Fruit fly (Drosophila melanogaster) whole organism: ENCODE data around the gene Sirt1.
A peak's percentile ranks its signal among the peaks of the same experiment; 100 is the strongest.

Experiments
- CG8478 ChIP-seq: fragments of >200 bp; optimal IDR thresholded peaks from 2 replicates; lab custom pipeline; 2018; ENCODE audit warnings: inconsistent platforms
- Dll ChIP-seq: fragments of >200 bp; optimal IDR thresholded peaks from 2 replicates; lab custom pipeline; 2017
- EcR ChIP-seq, 2 experiments: fragments of >200 bp; optimal IDR thresholded peaks; 2 replicates each; lab custom pipeline; 2017; ENCODE audit warnings: missing biosample characterization in 2 of 2, missing genetic modification characterization in 2 of 2, missing genetic modification reagents in 2 of 2
- pan ChIP-seq: fragments of >200 bp; optimal IDR thresholded peaks from 2 replicates; lab custom pipeline; 2017
- psq ChIP-seq: fragments of >200 bp; optimal IDR thresholded peaks from 2 replicates; lab custom pipeline; 2017
- usp ChIP-seq: fragments of >200 bp; optimal IDR thresholded peaks from 2 replicates; lab custom pipeline; 2017; ENCODE audit warnings: missing biosample characterization, missing genetic modification characterization, mixed read lengths

Gene Sirt1

dm6 chr2L:13156349-13156748 is 9.0 kb upstream of the Sirt1 start:
- no peak for TF ChIP-seq usp (GFP tag; lab: Kevin White, UChicago)
- no peak for TF ChIP-seq pan (lab: Kevin White, UChicago)
- no peak for TF ChIP-seq psq (lab: Kevin White, UChicago)
- TF ChIP-seq CG8478 (lab: Kevin White, UChicago), result no peak
- no peak for TF ChIP-seq Dll
- TF ChIP-seq EcR (GFP tag; optimal IDR thresholded peaks at IDR 0.05; lab: Kevin White, UChicago), result no peak

DNA sequence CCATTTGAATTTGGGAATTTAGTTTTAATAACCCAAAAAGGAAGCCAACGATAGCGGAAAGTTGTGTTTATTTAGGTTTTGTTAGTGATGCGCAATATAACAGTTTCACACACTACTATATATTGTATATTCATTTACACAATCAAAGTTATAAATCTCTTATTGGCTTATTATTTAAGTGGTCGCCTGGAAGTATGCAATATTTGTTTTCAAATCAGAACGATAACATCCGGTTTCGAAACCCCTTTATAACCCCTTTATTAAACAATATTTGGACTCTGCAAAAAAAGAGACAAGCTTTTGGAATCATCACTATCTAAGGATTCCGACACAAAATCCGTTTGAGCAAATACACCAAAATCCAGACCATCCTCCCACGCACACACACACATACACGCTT is 7.5 kb upstream of the Sirt1 start:
- TF ChIP-seq pan (lab: Kevin White, UChicago) (no peak), usp (GFP tag; lab: Kevin White, UChicago) (no peak), Dll (no peak), psq (lab: Kevin White, UChicago) (no peak)

DNA sequence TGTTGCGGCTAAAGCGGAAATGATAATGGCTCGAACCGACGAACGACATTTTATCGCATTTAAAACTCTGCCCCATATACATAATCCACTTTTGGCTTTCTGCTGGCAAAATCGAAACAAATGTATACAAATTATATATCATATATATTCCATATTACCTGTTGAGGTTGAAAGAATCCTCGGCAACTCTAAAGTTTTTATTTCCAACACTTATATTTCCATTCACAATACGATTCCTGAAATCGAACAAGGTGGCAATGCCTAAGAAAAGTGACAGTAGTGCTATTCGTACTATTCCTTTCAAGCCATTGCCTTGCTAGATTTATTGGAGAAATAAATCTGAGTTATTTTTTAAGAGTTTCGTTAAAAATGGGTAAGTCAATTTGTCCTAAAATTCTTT is 6.9 kb upstream of the Sirt1 start, which contains the start of gene Pk34A:
Gene Pk34A (plus strand): TSS at position 301 of the 400 bp plus-strand sequence.
- TF ChIP-seq pan (lab: Kevin White, UChicago), result no peak
- no peak for TF ChIP-seq EcR (GFP tag; optimal IDR thresholded peaks at IDR 0.05; lab: Kevin White, UChicago)
- TF ChIP-seq psq (lab: Kevin White, UChicago), result no peak
- no peak for TF ChIP-seq CG8478 (lab: Kevin White, UChicago)
- no peak for TF ChIP-seq Dll

DNA sequence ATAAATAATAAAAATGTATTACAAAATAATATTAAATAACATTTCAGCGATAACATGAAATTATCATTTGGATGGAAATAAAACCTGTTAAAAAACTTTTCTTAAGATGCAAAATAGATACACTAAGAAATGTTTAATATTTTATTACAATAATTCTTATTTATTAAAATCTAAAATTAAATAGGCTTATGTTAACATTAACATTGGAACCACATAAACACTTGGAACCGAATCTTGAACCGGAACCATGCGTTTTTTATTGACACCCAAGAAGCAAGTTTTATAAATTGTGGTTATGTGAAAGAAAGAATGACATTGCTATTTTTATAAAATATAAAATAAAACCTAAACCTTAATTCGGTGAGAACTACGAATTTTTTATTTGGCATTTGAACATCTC is 5.1 kb upstream of the Sirt1 start, which contains the start of gene kmg:
Gene kmg (plus strand): TSS at position 301 of the 400 bp plus-strand sequence.
- no peak for TF ChIP-seq psq (lab: Kevin White, UChicago)
- TF ChIP-seq Dll, result no peak
- no peak for TF ChIP-seq CG8478 (lab: Kevin White, UChicago)
- TF ChIP-seq usp (GFP tag; lab: Kevin White, UChicago), result no peak

DNA sequence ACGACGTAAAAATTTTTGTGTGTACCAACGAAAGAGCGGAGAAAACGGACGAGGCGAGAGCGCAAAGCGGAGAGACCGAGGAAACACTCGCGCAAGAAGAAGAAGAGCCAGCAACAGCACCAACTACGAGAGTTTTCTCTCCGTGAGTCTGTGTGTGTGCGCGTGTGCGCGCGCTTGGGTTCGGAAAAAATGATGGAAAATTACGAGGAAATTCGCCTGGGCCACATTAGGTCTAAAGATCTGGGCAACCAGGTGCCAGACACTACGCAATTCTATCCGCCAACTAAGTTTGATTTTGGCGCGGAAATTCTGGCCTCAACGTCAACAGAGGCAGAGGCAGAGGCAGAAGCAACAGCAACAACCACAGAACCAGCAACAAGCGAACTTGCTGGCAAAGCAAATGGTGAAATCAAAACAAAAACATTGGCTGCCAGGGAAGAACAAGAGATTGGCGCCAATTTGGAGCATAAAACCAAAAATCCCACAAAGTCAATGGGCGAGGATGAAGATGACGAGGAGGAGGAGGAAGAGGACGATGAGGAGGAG is 511 bp downstream of the Sirt1 start, which contains the start of gene DnaJ-H:
Gene DnaJ-H (minus strand): TSS at position 271 of the 546 bp plus-strand sequence.
- TF ChIP-seq psq (lab: Kevin White, UChicago), result peak; percentile 30
- no peak for TF ChIP-seq EcR (GFP tag; optimal IDR thresholded peaks at IDR 0.05; lab: Kevin White, UChicago)

DNA sequence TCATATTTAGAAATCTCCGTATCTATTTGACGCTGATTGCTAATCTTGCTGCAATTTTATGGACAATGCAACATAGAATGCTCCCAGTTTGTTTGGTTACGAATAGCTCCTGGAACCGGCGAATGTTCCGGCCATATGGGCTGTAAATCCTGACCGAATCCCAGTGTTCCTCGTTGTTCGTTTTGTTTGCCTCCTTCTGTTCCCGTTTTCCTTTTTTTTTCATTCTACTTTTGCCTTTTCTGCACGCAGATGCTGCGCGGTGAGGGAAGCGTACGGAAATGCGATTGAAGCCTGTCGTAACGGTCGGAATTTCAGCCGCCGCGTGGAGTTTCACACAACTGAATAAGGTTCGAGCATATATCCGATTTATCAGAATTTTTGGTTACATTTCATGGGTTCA is 10.8 kb downstream of the Sirt1 start, which contains the start of gene CG43925:
Gene CG43925 (plus strand): TSS at position 301 of the 400 bp plus-strand sequence.
- no peak for TF ChIP-seq psq (lab: Kevin White, UChicago)
- TF ChIP-seq EcR (GFP tag; optimal IDR thresholded peaks at IDR 0.05; lab: Kevin White, UChicago), result no peak
- no peak for TF ChIP-seq Dll
- TF ChIP-seq usp (GFP tag; lab: Kevin White, UChicago), result no peak
- no peak for TF ChIP-seq CG8478 (lab: Kevin White, UChicago)
- no peak for TF ChIP-seq pan (lab: Kevin White, UChicago)

DNA sequence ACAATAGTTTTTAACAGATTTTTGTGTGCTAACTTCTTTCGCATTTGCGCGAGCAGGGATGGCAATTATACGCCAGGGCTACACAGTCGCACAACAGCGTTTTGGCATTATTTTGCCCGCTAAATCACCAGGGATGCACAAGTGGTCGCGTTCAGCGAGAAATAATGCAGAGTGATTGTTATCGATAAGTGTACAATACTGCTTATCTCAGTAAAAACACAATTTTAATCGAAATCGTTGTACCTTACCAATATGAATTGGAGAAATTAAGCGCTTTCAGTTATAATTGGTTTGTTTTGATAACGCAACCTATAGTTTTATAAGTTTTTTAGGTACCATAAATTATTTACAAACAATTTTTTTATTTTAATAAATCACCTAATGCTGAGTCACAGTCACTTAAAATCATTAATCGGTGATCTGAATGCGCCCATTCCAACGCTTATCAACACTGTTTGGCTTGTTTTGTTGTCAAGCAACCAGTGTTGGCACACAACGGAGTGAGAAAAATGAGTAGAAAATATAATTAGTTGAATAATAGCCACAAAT is 11.4 kb downstream of the Sirt1 start, which contains the start of the genes Sfmbt and CG5439:
Gene Sfmbt (minus strand): TSS at position 85 of the 549 bp plus-strand sequence.
Gene CG5439 (plus strand): TSS at position 450 of the 549 bp plus-strand sequence.
- no peak for TF ChIP-seq pan (lab: Kevin White, UChicago)
- no peak for TF ChIP-seq EcR (GFP tag; optimal IDR thresholded peaks at IDR 0.05; lab: Kevin White, UChicago)
- TF ChIP-seq psq (lab: Kevin White, UChicago), result no peak
- TF ChIP-seq usp (GFP tag; lab: Kevin White, UChicago), result no peak
- TF ChIP-seq Dll, result no peak
- TF ChIP-seq CG8478 (lab: Kevin White, UChicago), result no peak

- TF ChIP-seq CG8478 (lab: Kevin White, UChicago) (no peak), pan (lab: Kevin White, UChicago) (no peak), EcR (GFP tag; optimal IDR thresholded peaks at IDR 0.05; lab: Kevin White, UChicago) (no peak), Dll (no peak), psq (lab: Kevin White, UChicago) (no peak), usp (GFP tag; lab: Kevin White, UChicago) (no peak)
Observed at dm6 chr2L:13179095-13179494, 13.7 kb downstream of the Sirt1 start, which contains the start of gene Alg7. Gene Alg7, plus strand, starts transcription at chr2L:13179247.

dm6 chr2L:13182415-13182814 is 17.1 kb downstream of the Sirt1 start, which contains the start of gene Mgat3:
Gene Mgat3, minus strand, starts transcription at chr2L:13182596.
- TF ChIP-seq Dll, result no peak
- TF ChIP-seq pan (lab: Kevin White, UChicago), result no peak
- no peak for TF ChIP-seq EcR (GFP tag; optimal IDR thresholded peaks at IDR 0.05; lab: Kevin White, UChicago)
- TF ChIP-seq usp (GFP tag; lab: Kevin White, UChicago), result no peak
- TF ChIP-seq psq (lab: Kevin White, UChicago), result no peak
- no peak for TF ChIP-seq CG8478 (lab: Kevin White, UChicago)

DNA sequence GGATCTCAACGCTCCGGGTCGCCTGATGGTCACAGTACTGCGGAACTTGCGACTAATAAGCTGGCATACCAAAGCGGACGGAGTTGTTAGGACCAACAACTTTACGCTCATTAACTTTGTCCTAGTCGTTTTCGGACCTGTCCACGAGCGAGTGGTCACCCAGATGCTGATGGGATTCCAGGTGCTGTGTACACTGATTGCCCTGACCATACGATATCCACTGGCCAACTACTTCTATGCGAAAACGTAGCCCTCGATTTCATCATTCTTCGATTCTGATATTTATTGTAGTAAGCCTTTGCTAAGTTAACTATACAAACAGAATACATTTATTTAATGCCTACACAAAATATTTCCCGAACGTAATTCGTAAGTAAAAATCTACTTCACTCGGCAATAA is 17.8 kb downstream of the Sirt1 start, which contains the start of gene Rsph1:
Gene Rsph1 (plus strand): TSS at position 301 of the 400 bp plus-strand sequence.
- TF ChIP-seq usp (GFP tag; lab: Kevin White, UChicago) (no peak), EcR (GFP tag; optimal IDR thresholded peaks at IDR 0.05; lab: Kevin White, UChicago) (no peak), Dll (no peak), psq (lab: Kevin White, UChicago) (no peak), pan (lab: Kevin White, UChicago) (no peak), CG8478 (lab: Kevin White, UChicago) (no peak)

DNA sequence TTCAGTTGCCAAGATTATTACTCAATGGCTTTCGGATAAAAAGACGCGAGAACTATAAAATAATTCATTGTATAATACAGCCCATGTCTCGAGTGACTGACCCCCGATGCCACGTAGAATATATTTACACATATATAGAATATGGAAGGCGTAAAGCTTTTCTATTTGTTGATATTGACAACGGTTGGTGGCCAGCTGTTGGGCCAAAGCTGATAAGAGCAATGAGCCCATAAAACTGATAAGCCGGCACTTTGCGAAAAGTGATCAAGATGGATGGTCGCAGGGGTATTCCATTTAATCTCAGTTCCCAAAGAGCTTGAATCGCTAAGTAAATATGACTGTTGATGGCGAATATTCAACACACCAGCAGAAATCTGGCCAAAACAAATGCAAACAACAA is 25.2 kb downstream of the Sirt1 start:
- no peak for TF ChIP-seq CG8478 (lab: Kevin White, UChicago)
- TF ChIP-seq usp (GFP tag; lab: Kevin White, UChicago), result no peak
- TF ChIP-seq EcR (GFP tag; optimal IDR thresholded peaks at IDR 0.05; lab: Kevin White, UChicago), result no peak
- no peak for TF ChIP-seq psq (lab: Kevin White, UChicago)
- TF ChIP-seq pan (lab: Kevin White, UChicago), result no peak
- TF ChIP-seq Dll, result no peak
